Worm (Caenorhabditis elegans): ENCODE measurements around the gene twk-4.

DNA sequence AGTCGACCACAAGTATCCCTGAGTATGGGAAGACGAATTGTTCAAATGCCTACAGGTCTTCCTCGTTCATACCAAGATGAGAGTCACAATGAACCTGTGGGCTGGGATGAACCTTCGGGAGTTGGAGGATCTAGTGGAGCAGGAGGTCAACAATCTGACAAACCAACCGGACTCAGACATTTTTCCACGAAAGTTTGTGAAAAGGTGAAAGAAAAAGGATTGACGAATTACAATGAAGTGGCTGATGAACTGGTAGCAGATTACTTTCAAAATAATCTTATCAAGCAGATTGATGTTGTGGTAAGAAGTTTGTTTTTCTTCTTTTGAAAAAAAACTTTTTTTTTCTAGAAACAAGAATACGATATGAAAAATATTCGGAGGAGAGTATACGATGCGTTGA lies 24.0 kb downstream of the twk-4 start:
- no peak for TF ChIP-seq hmg-4 (GFP tag; optimal IDR thresholded peaks at IDR 0.05)
- no peak for TF ChIP-seq ama-1 (optimal IDR thresholded peaks at IDR 0.05)
- TF ChIP-seq flt-1 (GFP tag; IDR thresholded peaks at IDR 0.05) = no peak
- no peak for TF ChIP-seq hmbx-1 (tag; optimal IDR thresholded peaks at IDR 0.05)
- TF ChIP-seq tra-4 (tag; optimal IDR thresholded peaks at IDR 0.05) = no peak
- TF ChIP-seq tbx-11 (GFP tag; IDR thresholded peaks at IDR 0.05) = no peak
- no peak for TF ChIP-seq ceh-36 (tag; optimal IDR thresholded peaks at IDR 0.05)
- no peak for TF ChIP-seq aly-1 (tag; optimal IDR thresholded peaks at IDR 0.05)
- no peak for TF ChIP-seq ceh-13 (GFP tag; optimal IDR thresholded peaks at IDR 0.05)
- TF ChIP-seq hnd-1 (tag; optimal IDR thresholded peaks at IDR 0.05) = no peak
- TF ChIP-seq ets-7 (tag; optimal IDR thresholded peaks at IDR 0.05) = no peak
- TF ChIP-seq pes-1 (GFP tag; IDR thresholded peaks at IDR 0.05) = no peak
- no peak for TF ChIP-seq F13C5.2 (tag; optimal IDR thresholded peaks at IDR 0.05)
- no peak for TF ChIP-seq B0310.2 (tag; optimal IDR thresholded peaks at IDR 0.05)

All from whole organism, early embryonic.